Fruit fly (Drosophila melanogaster): ENCODE data around the gene Eaat1.

The Eaat1 gene

DNA sequence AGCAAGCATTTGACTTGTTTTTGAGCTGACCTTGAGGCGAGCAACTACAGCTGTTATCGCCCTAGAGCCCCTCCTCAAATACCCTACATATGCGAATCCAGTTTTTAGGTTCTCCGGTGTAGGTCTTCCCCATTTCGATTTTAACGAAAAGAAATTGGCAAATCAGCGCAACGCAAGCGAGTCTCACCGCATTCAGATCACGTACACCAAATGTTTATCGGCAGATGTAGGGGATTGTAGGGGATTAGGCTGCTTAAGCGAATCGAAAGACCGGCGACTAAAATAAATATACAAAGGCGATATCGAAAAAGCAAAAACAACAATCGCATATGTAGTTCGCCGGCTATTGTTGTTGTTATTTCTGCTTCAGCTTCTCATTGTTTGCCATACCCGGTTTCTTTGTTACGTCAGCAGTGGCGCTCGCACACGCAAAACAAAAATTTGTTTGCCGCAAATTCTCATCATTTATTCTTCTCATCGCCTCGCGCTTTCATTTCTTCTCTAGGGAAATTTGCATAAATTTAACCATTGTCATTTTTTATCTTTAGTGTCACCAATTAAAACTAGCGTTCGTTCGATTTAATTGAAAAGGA, 54.7 kb downstream of the Eaat1 start (continued):
- TF ChIP-seq CG11560 (tag; IDR thresholded peaks at IDR 0.05) (0 out of 3 replicates have a peak, but pooled peaks have one; percentile 20), peb (GFP tag; IDR thresholded peaks at IDR 0.05) (0 out of 2 replicates have a peak, but pooled peaks have one; percentile 7), Bgb (GFP tag; IDR thresholded peaks at IDR 0.05; ENCODE audit: partially characterized antibody) (no peak), CG15011 (GFP tag; optimal IDR thresholded peaks at IDR 0.05) (no peak), lilli (GFP tag; optimal IDR thresholded peaks at IDR 0.05) (peak; percentile 88), tx (GFP tag; optimal IDR thresholded peaks at IDR 0.05) (peak; percentile 74), fu2 (GFP tag; optimal IDR thresholded peaks at IDR 0.05) (peak; percentile 84), CG7372 (GFP tag; IDR thresholded peaks at IDR 0.05) (0 out of 2 replicates have a peak, but pooled peaks have one; percentile 17), Lhr (GFP tag; optimal IDR thresholded peaks at IDR 0.05) (no peak), pfk (GFP tag; optimal IDR thresholded peaks at IDR 0.05) (no peak), CG18011 (GFP tag; optimal IDR thresholded peaks at IDR 0.05) (peak; percentile 52), ind (GFP tag; optimal IDR thresholded peaks at IDR 0.05) (peak; percentile 86), CG15269 (tag; optimal IDR thresholded peaks at IDR 0.05) (peak; percentile 72), Camta (GFP tag; optimal IDR thresholded peaks at IDR 0.05) (peak; percentile 48), stwl (tag; optimal IDR thresholded peaks at IDR 0.05) (no peak), shn (GFP tag; optimal IDR thresholded peaks at IDR 0.05) (peak; percentile 86), mld (GFP tag; IDR thresholded peaks at IDR 0.05; ENCODE audit: partially characterized antibody) (no peak), CG17328 (GFP tag; IDR thresholded peaks at IDR 0.05) (0 out of 2 replicates have a peak, but pooled peaks have one; percentile 13), Lpt (GFP tag; optimal IDR thresholded peaks at IDR 0.05) (no peak), Kr (GFP tag; optimal IDR thresholded peaks at IDR 0.05) (no peak), pros (GFP tag; optimal IDR thresholded peaks at IDR 0.05) (no peak), CG12155 (GFP tag; optimal IDR thresholded peaks at IDR 0.05) (peak; percentile 81), fd96Cb (tag; optimal IDR thresholded peaks at IDR 0.05) (peak; percentile 31), kah (GFP tag; optimal IDR thresholded peaks at IDR 0.05) (no peak), CG32532 (GFP tag; IDR thresholded peaks at IDR 0.05) (peak; percentile 85), CG4854 (GFP tag; optimal IDR thresholded peaks at IDR 0.05) (peak; percentile 44), D19B (GFP tag; optimal IDR thresholded peaks at IDR 0.05) (peak; percentile 75), chinmo (GFP tag; IDR thresholded peaks at IDR 0.05; ENCODE audit: partially characterized antibody) (no peak), CG34224 (GFP tag; IDR thresholded peaks at IDR 0.05; ENCODE audit: partially characterized antibody) (no peak), CG3995 (GFP tag; optimal IDR thresholded peaks at IDR 0.05) (peak; percentile 56), CG5180 (GFP tag; optimal IDR thresholded peaks at IDR 0.05) (no peak), CG9876 (GFP tag; optimal IDR thresholded peaks at IDR 0.05) (peak; percentile 65), lola (GFP tag; optimal IDR thresholded peaks at IDR 0.05) (no peak), dmrt99B (tag; optimal IDR thresholded peaks at IDR 0.05) (peak; percentile 66), CG3726 (GFP tag; IDR thresholded peaks at IDR 0.05) (0 out of 3 replicates have a peak, but pooled peaks have one; percentile 64), CG6175 (GFP tag; IDR thresholded peaks at IDR 0.05) (peak; percentile 51; the same call in 1 of the 3 replicates), Meics (GFP tag; optimal IDR thresholded peaks at IDR 0.05) (peak; percentile 82), CG1647 (GFP tag; optimal IDR thresholded peaks at IDR 0.05) (peak; percentile 53), D19A (tag; optimal IDR thresholded peaks at IDR 0.05) (no peak), CG17612 (GFP tag; IDR thresholded peaks at IDR 0.05) (peak; percentile 30; the same call in 1 of the 2 replicates), Hr51 (GFP tag; optimal IDR thresholded peaks at IDR 0.05) (peak; percentile 53 to 58), CG2678 (tag; optimal IDR thresholded peaks at IDR 0.05) (peak; percentile 75), cad (GFP tag; optimal IDR thresholded peaks at IDR 0.05) (no peak), CG33213 (GFP tag; optimal IDR thresholded peaks at IDR 0.05) (peak; percentile 30), CG31441 (GFP tag; IDR thresholded peaks at IDR 0.05) (0 out of 2 replicates have a peak, but pooled peaks have one; percentile 19), scrt (GFP tag; optimal IDR thresholded peaks at IDR 0.05) (peak; percentile 41), ham (GFP tag; IDR thresholded peaks at IDR 0.05) (no peak), CG10543 (GFP tag; optimal IDR thresholded peaks at IDR 0.05) (peak; percentile 47), CG15601 (tag; optimal IDR thresholded peaks at IDR 0.05) (no peak)

Data from whole organism, embryonic.